Worm (Caenorhabditis elegans): ENCODE measurements around the gene pqn-42.

The pqn-42 gene

ce11 chrII:2504431-2504928 lies 45.7 kb upstream of the pqn-42 start, which contains the start of gene gbas-1 (continued):
- TF ChIP-seq lin-54 (GFP tag; optimal IDR thresholded peaks at IDR 0.05) (peak; percentile 41), ztf-22 (GFP tag; optimal IDR thresholded peaks at IDR 0.05) (no peak), F52B5.7 (tag; optimal IDR thresholded peaks at IDR 0.05) (no peak), atf-7 (tag; optimal IDR thresholded peaks at IDR 0.05) (no peak)

ce11 chrII:2503703-2504430 lies 45.1 kb upstream of the pqn-42 start:
- TF ChIP-seq Y56A3A.18 (GFP tag; IDR thresholded peaks at IDR 0.05) (no peak), athp-1 (tag; optimal IDR thresholded peaks at IDR 0.05) (peak; percentile 42), die-1 (tag; optimal IDR thresholded peaks at IDR 0.05) (no peak), K11D2.4 (GFP tag; IDR thresholded peaks at IDR 0.05) (no peak), C17E4.6 (GFP tag; IDR thresholded peaks at IDR 0.05) (no peak), mcd-1 (GFP tag; IDR thresholded peaks at IDR 0.05) (0 out of 2 replicates have a peak, but pooled peaks have one; percentile 10), unc-130 (GFP tag; optimal IDR thresholded peaks at IDR 0.05) (no peak), mxl-1 (tag; optimal IDR thresholded peaks at IDR 0.05) (no peak), B0035.1 (tag; optimal IDR thresholded peaks at IDR 0.05) (no peak), zim-3 (tag; optimal IDR thresholded peaks at IDR 0.05) (no peak), efl-1 (GFP tag; optimal IDR thresholded peaks at IDR 0.05) (no peak), nhr-90 (tag; optimal IDR thresholded peaks at IDR 0.05) (no peak), egrh-3 (GFP tag; IDR thresholded peaks at IDR 0.05) (no peak), Y53G8AR.9 (GFP tag; conservative IDR thresholded peaks at IDR 0.05) (no peak), chd-7 (tag; optimal IDR thresholded peaks at IDR 0.05) (no peak), gei-17 (GFP tag; optimal IDR thresholded peaks at IDR 0.05) (no peak), ZK185.1 (tag; optimal IDR thresholded peaks at IDR 0.05; ENCODE audit: poor library complexity, severe bottlenecking) (no peak), F55B11.4 (tag; optimal IDR thresholded peaks at IDR 0.05; ENCODE audit: borderline replicate concordance, insufficient read depth) (no peak), snpc-1.1 (tag; optimal IDR thresholded peaks at IDR 0.05; ENCODE audit: insufficient read depth) (no peak), nhr-80 (tag; optimal IDR thresholded peaks at IDR 0.05) (no peak), madf-6 (GFP tag; IDR thresholded peaks at IDR 0.05) (peak; percentile 54), F49E8.2 (tag; optimal IDR thresholded peaks at IDR 0.05; ENCODE audit: insufficient read depth) (no peak), hmg-1.2 (GFP tag; IDR thresholded peaks at IDR 0.05) (peak; percentile 30; the same call in 1 of the 2 replicates), dox-1 (GFP tag; IDR thresholded peaks at IDR 0.05) (no peak), madf-10 (tag; optimal IDR thresholded peaks at IDR 0.05) (no peak), madf-8 (GFP tag; conservative IDR thresholded peaks at IDR 0.05) (no peak), tbp1 (GFP tag; optimal IDR thresholded peaks at IDR 0.05) (no peak), let-526 (GFP tag; IDR thresholded peaks at IDR 0.05) (no peak), lsy-27 (tag; optimal IDR thresholded peaks at IDR 0.05; ENCODE audit: borderline replicate concordance, insufficient read depth) (no peak), lsl-1 (GFP tag; optimal IDR thresholded peaks at IDR 0.05) (peak; percentile 92), xnd-1 (tag; optimal IDR thresholded peaks at IDR 0.05) (peak; percentile 57), D2030.7 (GFP tag; IDR thresholded peaks at IDR 0.05) (no peak), pha-4 (tag; optimal IDR thresholded peaks at IDR 0.05) (no peak), K12H6.12 (tag; optimal IDR thresholded peaks at IDR 0.05) (no peak)

All from whole organism, young adult.